Worm (Caenorhabditis elegans) whole organism, L1 larva: ENCODE results near the gene C13A10.2.

Experiments used
- C16A3.4 ChIP-seq: fragments of 150-350 bp; optimal IDR thresholded peaks from 2 replicates; lab custom pipeline; 2014; ENCODE audit warnings: missing biosample characterization, missing genetic modification characterization
- alr-1 ChIP-seq: fragments of 200-800 bp; sonication (Bioruptor generic); optimal IDR thresholded peaks from 2 replicates; lab custom pipeline; 2018; ENCODE audit warnings: borderline replicate concordance, mild to moderate bottlenecking, missing genetic modification characterization, missing compliant biosample characterization
- aly-2 ChIP-seq: fragments of 150-350 bp; optimal IDR thresholded peaks from 2 replicates; lab custom pipeline; 2014; ENCODE audit warnings: missing biosample characterization, missing genetic modification characterization
- blmp-1 ChIP-seq: fragments of 150-350 bp; optimal IDR thresholded peaks from 2 replicates; lab custom pipeline; 2014; ENCODE audit warnings: missing biosample characterization, missing genetic modification characterization
- ceh-8 ChIP-seq: fragments of 200-800 bp; sonication (Bioruptor generic); optimal IDR thresholded peaks from 2 replicates; lab custom pipeline; 2018; ENCODE audit warnings: mild to moderate bottlenecking, missing genetic modification characterization, moderate library complexity, missing compliant biosample characterization
- ceh-82 ChIP-seq, 3 experiments: fragments of 150-350 bp in 1 of 3; sonication (generic microtip) in 2 of 3; optimal IDR thresholded peaks; 2 replicates each; lab custom pipeline; 2014 to 2017; ENCODE audit warnings: missing biosample characterization in 3 of 3, missing genetic modification characterization in 3 of 3
- ceh-88 ChIP-seq: fragments of 200-800 bp; sonication (Bioruptor generic); IDR thresholded peaks from 2 replicates; pipeline ENCODE4 v1.3.6; 2022; ENCODE audit warnings: missing genetic modification characterization, missing compliant biosample characterization
- ceh-90 ChIP-seq: sonication (generic microtip); optimal IDR thresholded peaks from 2 replicates; lab custom pipeline; 2016; ENCODE audit warnings: missing genetic modification characterization, missing compliant biosample characterization
- dpl-1 ChIP-seq, 3 experiments: fragments of 150-350 bp in 2 of 3; sonication (generic microtip) in 1 of 3; optimal IDR thresholded peaks; 2 replicates each; lab custom pipeline; 2014 to 2017; ENCODE audit warnings: missing biosample characterization in 3 of 3, missing genetic modification characterization in 3 of 3, missing genetic modification reagents in 3 of 3
- efl-1 ChIP-seq, 4 experiments: fragments of 150-350 bp; optimal IDR thresholded peaks in 3 of 4; peaks in 1 of 4; 1 replicate in 1 of 4; 2 replicates in 3 of 4; lab custom pipeline; 2014; ENCODE audit warnings: missing biosample characterization in 2 of 4, missing genetic modification characterization in 2 of 4, missing genetic modification reagents in 2 of 4
- egl-13 ChIP-seq: sonication (generic microtip); optimal IDR thresholded peaks from 2 replicates; lab custom pipeline; 2016; ENCODE audit warnings: missing genotype, missing genetic modification reagents, missing genetic modification characterization, missing compliant biosample characterization
- elt-2 ChIP-seq: sonication (generic microtip); optimal IDR thresholded peaks from 2 replicates; lab custom pipeline; 2016; ENCODE audit warnings: missing genetic modification characterization, mild to moderate bottlenecking, inconsistent platforms, missing compliant biosample characterization, missing genetic modification reagents
- elt-3 ChIP-seq, 6 experiments: fragments of 150-350 bp in 1 of 6; sonication (generic microtip); optimal IDR thresholded peaks; 2 replicates each; lab custom pipeline; 2017 to 2018; ENCODE audit warnings: missing biosample characterization in 6 of 6, missing genetic modification characterization in 6 of 6, inconsistent platforms in 1 of 6
- ets-5 ChIP-seq: fragments of 200-800 bp; sonication (Bioruptor generic); IDR thresholded peaks from 2 replicates; pipeline ENCODE4 v1.3.6; 2022; ENCODE audit warnings: missing genetic modification characterization, missing compliant biosample characterization
- fkh-8 ChIP-seq: sonication (generic microtip); optimal IDR thresholded peaks from 2 replicates; lab custom pipeline; 2016; ENCODE audit warnings: mild to moderate bottlenecking, missing genetic modification characterization, missing compliant biosample characterization
- fos-1 ChIP-seq: fragments of 150-350 bp; optimal IDR thresholded peaks from 2 replicates; lab custom pipeline; 2014; ENCODE audit warnings: missing biosample characterization, missing genetic modification characterization
- grh-1 ChIP-seq: fragments of 200-800 bp; sonication (Bioruptor generic); IDR thresholded peaks from 2 replicates; pipeline ENCODE4 v1.3.6; 2022; ENCODE audit warnings: missing genetic modification reagents, missing genetic modification characterization, missing compliant biosample characterization
- hlh-4 ChIP-seq: sonication (generic microtip); optimal IDR thresholded peaks from 2 replicates; lab custom pipeline; 2016; ENCODE audit warnings: mild to moderate bottlenecking, missing genetic modification characterization, missing compliant biosample characterization
- irx-1 ChIP-seq: sonication (generic microtip); optimal IDR thresholded peaks from 2 replicates; lab custom pipeline; 2016; ENCODE audit warnings: missing genetic modification characterization, missing compliant biosample characterization
- lin-14 ChIP-seq: fragments of 200-800 bp; sonication (Bioruptor generic); optimal IDR thresholded peaks from 2 replicates; lab custom pipeline; 2018; ENCODE audit warnings: mild to moderate bottlenecking, missing genetic modification characterization, moderate library complexity, missing compliant biosample characterization
- lin-39 ChIP-seq: fragments of 150-350 bp; optimal IDR thresholded peaks from 2 replicates; lab custom pipeline; 2014; ENCODE audit warnings: missing biosample characterization, missing genetic modification reagents, missing genetic modification characterization
- lsy-2 ChIP-seq, 2 experiments: fragments of 150-350 bp; optimal IDR thresholded peaks; 2 replicates each; lab custom pipeline; 2014; ENCODE audit warnings: missing biosample characterization in 2 of 2, missing genetic modification characterization in 2 of 2
- mef-2 ChIP-seq: fragments of 150-350 bp; optimal IDR thresholded peaks from 2 replicates; lab custom pipeline; 2014; ENCODE audit warnings: missing biosample characterization, missing genetic modification characterization
- nhr-12 ChIP-seq: sonication (generic microtip); optimal IDR thresholded peaks from 2 replicates; lab custom pipeline; 2017; ENCODE audit warnings: missing biosample characterization, missing genetic modification characterization
- nhr-237 ChIP-seq: fragments of 150-350 bp; optimal IDR thresholded peaks from 2 replicates; lab custom pipeline; 2014; ENCODE audit warnings: missing biosample characterization, missing genetic modification characterization
- nhr-28 ChIP-seq: fragments of 150-350 bp; optimal IDR thresholded peaks from 2 replicates; lab custom pipeline; 2014; ENCODE audit warnings: missing biosample characterization, missing genetic modification characterization
- nhr-47 ChIP-seq: sonication (generic microtip); optimal IDR thresholded peaks from 2 replicates; lab custom pipeline; 2016; ENCODE audit warnings: mild to moderate bottlenecking, missing genetic modification characterization, moderate library complexity, missing compliant biosample characterization
- nhr-76 ChIP-seq: sonication (generic microtip); optimal IDR thresholded peaks from 2 replicates; lab custom pipeline; 2017; ENCODE audit warnings: missing biosample characterization, missing genetic modification characterization
- nhr-84 ChIP-seq: sonication (generic microtip); optimal IDR thresholded peaks from 2 replicates; lab custom pipeline; 2017; ENCODE audit warnings: missing biosample characterization, missing genetic modification characterization
- nhr-90 ChIP-seq: sonication (generic microtip); optimal IDR thresholded peaks from 2 replicates; lab custom pipeline; 2016; ENCODE audit warnings: mild to moderate bottlenecking, missing genetic modification characterization, missing compliant biosample characterization; ENCODE audit not compliant: poor library complexity
- rnt-1 ChIP-seq: sonication (generic microtip); optimal IDR thresholded peaks from 2 replicates; lab custom pipeline; 2016; ENCODE audit warnings: mild to moderate bottlenecking, missing genetic modification characterization, moderate library complexity, missing compliant biosample characterization
- skn-1 ChIP-seq: fragments of 150-350 bp; optimal IDR thresholded peaks from 2 replicates; lab custom pipeline; 2014; ENCODE audit warnings: missing biosample characterization, missing genetic modification characterization
- snu-23 ChIP-seq: sonication (generic microtip); optimal IDR thresholded peaks from 2 replicates; lab custom pipeline; 2016; ENCODE audit warnings: missing genetic modification characterization, missing compliant biosample characterization
- sox-4 ChIP-seq: sonication (generic microtip); optimal IDR thresholded peaks from 2 replicates; lab custom pipeline; 2016; ENCODE audit warnings: missing genetic modification characterization, missing compliant biosample characterization
- tbx-2 ChIP-seq: sonication (generic microtip); optimal IDR thresholded peaks from 2 replicates; lab custom pipeline; 2016; ENCODE audit warnings: missing genetic modification characterization, missing compliant biosample characterization
- tlp-1 ChIP-seq: fragments of 150-350 bp; optimal IDR thresholded peaks from 2 replicates; lab custom pipeline; 2014; ENCODE audit warnings: missing biosample characterization, missing genetic modification characterization
- unc-130 ChIP-seq: fragments of 150-350 bp; optimal IDR thresholded peaks from 2 replicates; lab custom pipeline; 2017; ENCODE audit warnings: missing biosample characterization, missing genetic modification characterization, inconsistent platforms
- unc-30 ChIP-seq: sonication (generic microtip); optimal IDR thresholded peaks from 2 replicates; lab custom pipeline; 2017; ENCODE audit warnings: missing biosample characterization, missing genetic modification characterization
- unc-62 ChIP-seq: fragments of 150-350 bp; optimal IDR thresholded peaks from 2 replicates; lab custom pipeline; 2014; ENCODE audit warnings: missing biosample characterization, missing genetic modification reagents, missing genetic modification characterization
- unc-98 ChIP-seq: fragments of 200-800 bp; sonication (Bioruptor generic); IDR thresholded peaks from 2 replicates; pipeline ENCODE4 v1.3.6; 2022; ENCODE audit warnings: missing genetic modification characterization, missing compliant biosample characterization
- xbp-1 ChIP-seq: sonication (generic microtip); optimal IDR thresholded peaks from 2 replicates; lab custom pipeline; 2016; ENCODE audit warnings: missing genetic modification characterization, missing compliant biosample characterization
- zag-1 ChIP-seq: fragments of 150-350 bp; optimal IDR thresholded peaks from 2 replicates; lab custom pipeline; 2014; ENCODE audit warnings: missing biosample characterization, missing genetic modification characterization
- ztf-11 ChIP-seq, 2 experiments: sonication (generic microtip); optimal IDR thresholded peaks; 2 replicates each; lab custom pipeline; 2016 to 2017; ENCODE audit warnings: missing genetic modification characterization in 2 of 2, missing biosample characterization in 1 of 2, missing compliant biosample characterization in 1 of 2

C13A10.2 gene

ce11 chrII:1402167-1402619, 44.4 kb upstream of the C13A10.2 start, which contains the start of gene Y51H7C.7 (continued):
- TF ChIP-seq nhr-90 (tag; lab: Kevin White, UChicago), result peak; percentile 74
- peak; percentile 61 for TF ChIP-seq skn-1
- TF ChIP-seq lsy-2 (tag; optimal IDR thresholded peaks at IDR 0.05; lab: Kevin White, UChicago), result peak in 1 of 2 experiments; percentile 84
- peak; percentile 74 for TF ChIP-seq tbx-2 (tag; lab: Kevin White, UChicago)
- peak; percentile 76 for TF ChIP-seq lin-39 (tag; lab: Kevin White, UChicago)
- no peak for TF ChIP-seq nhr-237 (tag; lab: Kevin White, UChicago)
- no peak for TF ChIP-seq ceh-90 (tag; lab: Kevin White, UChicago)
- peak; percentile 69 for TF ChIP-seq xbp-1 (tag; lab: Kevin White, UChicago)
- peak; percentile 10 for TF ChIP-seq sox-4 (tag; lab: Kevin White, UChicago)
- peak in 2 of 6 experiments; percentile 16 to 49 for TF ChIP-seq elt-3 (tag; optimal IDR thresholded peaks at IDR 0.05; lab: Kevin White, UChicago)
- TF ChIP-seq ceh-88 (GFP tag; lab: Robert Waterston, UW), result no peak
- no peak for TF ChIP-seq alr-1 (tag; lab: Kevin White, UChicago)
- peak; percentile 72 to 90 (median 72) for TF ChIP-seq ceh-82 (tag; optimal IDR thresholded peaks at IDR 0.05; lab: Kevin White, UChicago)
- no peak for TF ChIP-seq unc-62 (GFP tag; lab: Kevin White, UChicago)
- TF ChIP-seq egl-13 (tag; lab: Kevin White, UChicago), result peak; percentile 48
- peak; percentile 56 to 76 (median 74) for TF ChIP-seq dpl-1 (GFP tag; optimal IDR thresholded peaks at IDR 0.05; lab: Kevin White, UChicago)
- TF ChIP-seq hlh-4 (tag; lab: Kevin White, UChicago), result no peak
- TF ChIP-seq snu-23, result peak; percentile 74
- TF ChIP-seq nhr-47, result peak; percentile 85
- no peak for TF ChIP-seq nhr-28 (tag; lab: Kevin White, UChicago)
- peak; percentile 47 to 68 for TF ChIP-seq efl-1 (optimal IDR thresholded peaks at IDR 0.05; lab: Kevin White, UChicago)
- peak; percentile 76 to 97 for TF ChIP-seq efl-1 (GFP tag; optimal IDR thresholded peaks at IDR 0.05 in 1 of 2; lab: Kevin White, UChicago)
- TF ChIP-seq fos-1 (tag; lab: Kevin White, UChicago), result peak; percentile 22
- peak; percentile 58 for TF ChIP-seq unc-130 (tag; lab: Kevin White, UChicago)
- peak; percentile 25 for TF ChIP-seq elt-2 (tag; lab: Kevin White, UChicago)
- TF ChIP-seq ceh-8 (GFP tag; lab: Kevin White, UChicago), result no peak
- TF ChIP-seq nhr-12 (tag; lab: Kevin White, UChicago), result no peak

ce11 chrII:1401474-1401873, 43.7 kb upstream of the C13A10.2 start, which contains the start of gene Y51H7C.8:
TSS of gene Y51H7C.8 (plus strand) at chrII:1401774.
- TF ChIP-seq mef-2 (tag; lab: Kevin White, UChicago), result no peak
- TF ChIP-seq aly-2 (tag; lab: Kevin White, UChicago), result no peak
- TF ChIP-seq zag-1 (tag; lab: Kevin White, UChicago), result no peak
- no peak for TF ChIP-seq blmp-1 (tag; lab: Kevin White, UChicago)
- no peak for TF ChIP-seq lin-14 (GFP tag; lab: Kevin White, UChicago)
- no peak for TF ChIP-seq unc-130 (tag; lab: Kevin White, UChicago)
- TF ChIP-seq nhr-76, result no peak
- no peak for TF ChIP-seq unc-98 (GFP tag; lab: Robert Waterston, UW)
- no peak for TF ChIP-seq rnt-1 (tag; lab: Kevin White, UChicago)
- no peak for TF ChIP-seq unc-30
- TF ChIP-seq ztf-11 (tag; optimal IDR thresholded peaks at IDR 0.05; lab: Kevin White, UChicago), result no peak
- TF ChIP-seq fkh-8, result no peak
- no peak for TF ChIP-seq unc-62 (GFP tag; lab: Kevin White, UChicago)
- no peak for TF ChIP-seq elt-2 (tag; lab: Kevin White, UChicago)

ce11 chrII:1400105-1400504, 42.3 kb upstream of the C13A10.2 start, which contains the start of gene F54D12.1:
TSS of gene F54D12.1 (plus strand) at chrII:1400405.
- no peak for TF ChIP-seq C16A3.4
- TF ChIP-seq grh-1 (GFP tag; lab: Robert Waterston, UW), result no peak
- TF ChIP-seq ets-5, result no peak
- TF ChIP-seq unc-98 (GFP tag; lab: Robert Waterston, UW), result no peak
- TF ChIP-seq fos-1 (tag; lab: Kevin White, UChicago), result no peak
- TF ChIP-seq blmp-1 (tag; lab: Kevin White, UChicago), result no peak
- no peak for TF ChIP-seq tlp-1 (tag; lab: Kevin White, UChicago)
- TF ChIP-seq hlh-4 (tag; lab: Kevin White, UChicago), result no peak
- no peak for TF ChIP-seq nhr-28 (tag; lab: Kevin White, UChicago)
- TF ChIP-seq nhr-84 (tag; lab: Kevin White, UChicago), result no peak
- no peak for TF ChIP-seq tbx-2 (tag; lab: Kevin White, UChicago)
- no peak for TF ChIP-seq zag-1 (tag; lab: Kevin White, UChicago)
- TF ChIP-seq rnt-1 (tag; lab: Kevin White, UChicago), result no peak
- no peak for TF ChIP-seq irx-1 (tag; lab: Kevin White, UChicago)
